Fruit fly (Drosophila melanogaster) whole organism, embryonic: ENCODE measurements around the gene GXIVsPLA2.

Experiments used
- Bgb ChIP-seq: fragments of 200-800 bp; sonication (Bioruptor generic); IDR thresholded peaks from 2 replicates; pipeline ENCODE4 v1.3.6; 2022; ENCODE audit warnings: missing biosample characterization, missing genetic modification characterization; ENCODE audit not compliant: partially characterized antibody
- C15 ChIP-seq: fragments of 200-800 bp; sonication (Bioruptor generic); IDR thresholded peaks from 3 replicates; pipeline ENCODE4 v1.3.6; 2022; ENCODE audit warnings: missing biosample characterization, missing genetic modification characterization
- CG10147 ChIP-seq: fragments of 200-800 bp; sonication (Bioruptor generic); optimal IDR thresholded peaks from 2 replicates; lab custom pipeline; 2019; ENCODE audit warnings: missing biosample characterization, mild to moderate bottlenecking, missing genetic modification characterization, moderate library complexity
- CG10209 ChIP-seq: fragments of 200-800 bp; sonication (Bioruptor generic); optimal IDR thresholded peaks from 3 replicates; lab custom pipeline; 2017; ENCODE audit warnings: missing biosample characterization, mild to moderate bottlenecking, missing genetic modification characterization, missing genetic modification reagents
- CG10543 ChIP-seq: fragments of 200-800 bp; sonication (Bioruptor generic); optimal IDR thresholded peaks from 3 replicates; lab custom pipeline; 2017; ENCODE audit warnings: missing biosample characterization, mild to moderate bottlenecking, missing genetic modification characterization, moderate library complexity
- CG11085 ChIP-seq: fragments of 200-800 bp; sonication (Bioruptor generic); IDR thresholded peaks from 2 replicates; pipeline ENCODE4 v1.3.6; 2022; ENCODE audit warnings: missing biosample characterization, missing genetic modification characterization
- CG11247 ChIP-seq: fragments of 200-800 bp; sonication (Bioruptor generic); IDR thresholded peaks from 2 replicates; pipeline ENCODE4 v1.3.6; 2022; ENCODE audit warnings: missing biosample characterization, missing genetic modification characterization
- CG11723 ChIP-seq: fragments of 200-800 bp; sonication (Bioruptor generic); optimal IDR thresholded peaks from 2 replicates; lab custom pipeline; 2017; ENCODE audit warnings: missing biosample characterization, mild to moderate bottlenecking, missing genetic modification characterization
- CG12769 ChIP-seq: fragments of 200-800 bp; sonication (Bioruptor generic); optimal IDR thresholded peaks from 2 replicates; lab custom pipeline; 2019; ENCODE audit warnings: missing biosample characterization, mild to moderate bottlenecking, missing genetic modification characterization, moderate library complexity
- CG13123 ChIP-seq: fragments of 200-800 bp; sonication (Bioruptor generic); optimal IDR thresholded peaks from 2 replicates; lab custom pipeline; 2016; ENCODE audit warnings: missing biosample characterization, missing genetic modification characterization
- CG13894 ChIP-seq: fragments of 200-800 bp; sonication (Bioruptor generic); optimal IDR thresholded peaks from 3 replicates; lab custom pipeline; 2018; ENCODE audit warnings: missing biosample characterization, mild to moderate bottlenecking, missing genetic modification characterization, moderate library complexity
- CG14014 ChIP-seq: fragments of 200-800 bp; sonication (Bioruptor generic); IDR thresholded peaks from 2 replicates; pipeline ENCODE4 v1.3.6; 2022; ENCODE audit warnings: missing biosample characterization, missing genetic modification characterization
- CG1529 ChIP-seq: fragments of 200-800 bp; sonication (Bioruptor generic); optimal IDR thresholded peaks from 3 replicates; lab custom pipeline; 2018; ENCODE audit warnings: missing biosample characterization, missing genetic modification characterization
- CG17912 ChIP-seq: fragments of 200-800 bp; sonication (Bioruptor generic); optimal IDR thresholded peaks from 2 replicates; lab custom pipeline; 2018; ENCODE audit warnings: missing biosample characterization, mild to moderate bottlenecking, missing genetic modification characterization
- CG1792 ChIP-seq: fragments of 200-800 bp; sonication (Bioruptor generic); optimal IDR thresholded peaks from 2 replicates; lab custom pipeline; 2016; ENCODE audit warnings: missing biosample characterization, missing genetic modification characterization
- CG18764 ChIP-seq: fragments of 200-800 bp; sonication (Bioruptor generic); optimal IDR thresholded peaks from 3 replicates; lab custom pipeline; 2016; ENCODE audit warnings: missing biosample characterization, missing genetic modification characterization
- CG2116 ChIP-seq: fragments of 200-800 bp; sonication (Bioruptor generic); optimal IDR thresholded peaks from 3 replicates; lab custom pipeline; 2018; ENCODE audit warnings: missing biosample characterization, mild to moderate bottlenecking, missing genetic modification characterization
- CG2199 ChIP-seq: fragments of 200-800 bp; sonication (Bioruptor generic); IDR thresholded peaks from 3 replicates; pipeline ENCODE4 v1.3.6; 2022; ENCODE audit warnings: missing biosample characterization, missing genetic modification characterization
- CG32772 ChIP-seq: fragments of 200-800 bp; sonication (Bioruptor generic); IDR thresholded peaks from 2 replicates; pipeline ENCODE4 v1.3.6; 2022; ENCODE audit warnings: missing biosample characterization, missing genetic modification characterization
- CG34224 ChIP-seq: fragments of 200-800 bp; sonication (Bioruptor generic); IDR thresholded peaks from 3 replicates; pipeline ENCODE4 v1.3.6; 2022; ENCODE audit warnings: missing biosample characterization, missing genetic modification characterization; ENCODE audit not compliant: partially characterized antibody
- CG6254 ChIP-seq: fragments of 200-800 bp; sonication (Bioruptor generic); optimal IDR thresholded peaks from 3 replicates; lab custom pipeline; 2017; ENCODE audit warnings: mild to moderate bottlenecking, missing biosample characterization, missing genetic modification reagents, missing genetic modification characterization
- CG6689 ChIP-seq: fragments of 200-800 bp; sonication (Bioruptor generic); IDR thresholded peaks from 2 replicates; pipeline ENCODE4 v1.3.6; 2022; ENCODE audit warnings: missing biosample characterization, missing genetic modification characterization
- CG8089 ChIP-seq: fragments of 200-800 bp; sonication (Bioruptor generic); optimal IDR thresholded peaks from 3 replicates; lab custom pipeline; 2016; ENCODE audit warnings: missing biosample characterization, missing genetic modification characterization
- E2f1 ChIP-seq: fragments of 200-800 bp; sonication (Bioruptor generic); IDR thresholded peaks from 2 replicates; pipeline ENCODE4 v1.3.6; 2022; ENCODE audit warnings: missing biosample characterization, missing genetic modification characterization
- HLH4C ChIP-seq: fragments of 200-800 bp; sonication (Bioruptor generic); IDR thresholded peaks from 3 replicates; pipeline ENCODE4 v1.3.6; 2022; ENCODE audit warnings: missing biosample characterization, missing genetic modification characterization; ENCODE audit not compliant: partially characterized antibody
- Hey ChIP-seq: fragments of 200-800 bp; sonication (Bioruptor generic); optimal IDR thresholded peaks from 3 replicates; lab custom pipeline; 2018; ENCODE audit warnings: missing biosample characterization, mild to moderate bottlenecking, missing genetic modification characterization
- HmgD ChIP-seq: fragments of 200-800 bp; sonication (Bioruptor generic); optimal IDR thresholded peaks from 3 replicates; lab custom pipeline; 2016; ENCODE audit warnings: missing biosample characterization, missing genetic modification characterization
- Pdp1 ChIP-seq, 2 experiments: fragments of 200-800 bp; sonication (Bioruptor generic); optimal IDR thresholded peaks; 3 replicates each; lab custom pipeline; 2016; ENCODE audit warnings: missing biosample characterization in 2 of 2, missing genetic modification characterization in 2 of 2, mild to moderate bottlenecking in 1 of 2, moderate library complexity in 1 of 2
- Tbp ChIP-seq: fragments of >200 bp; optimal IDR thresholded peaks from 2 replicates; lab custom pipeline; 2018; ENCODE audit warnings: missing biosample characterization, missing genetic modification characterization
- al ChIP-seq: fragments of 200-800 bp; sonication (Bioruptor generic); IDR thresholded peaks from 2 replicates; pipeline ENCODE4 v1.3.6; 2022; ENCODE audit warnings: missing biosample characterization, missing genetic modification characterization
- ara ChIP-seq: fragments of 200-800 bp; sonication (Bioruptor generic); IDR thresholded peaks from 2 replicates; pipeline ENCODE4 v1.3.6; 2022; ENCODE audit warnings: missing biosample characterization, missing genetic modification characterization
- btn ChIP-seq: fragments of 200-800 bp; sonication (Bioruptor generic); optimal IDR thresholded peaks from 2 replicates; lab custom pipeline; 2016; ENCODE audit warnings: missing biosample characterization, missing genetic modification characterization
- chm ChIP-seq: fragments of 200-800 bp; sonication (Bioruptor generic); IDR thresholded peaks from 2 replicates; pipeline ENCODE4 v1.3.6; 2022; ENCODE audit warnings: missing biosample characterization, missing genetic modification characterization
- crc ChIP-seq: fragments of 200-800 bp; sonication (Bioruptor generic); optimal IDR thresholded peaks from 2 replicates; lab custom pipeline; 2016; ENCODE audit warnings: missing biosample characterization, missing genetic modification characterization
- crol ChIP-seq: fragments of 200-800 bp; sonication (Bioruptor generic); IDR thresholded peaks from 2 replicates; pipeline ENCODE4 v1.3.6; 2022; ENCODE audit warnings: missing biosample characterization, missing genetic modification characterization
- dimm ChIP-seq: fragments of 200-800 bp; sonication (Bioruptor generic); IDR thresholded peaks from 2 replicates; pipeline ENCODE4 v1.3.6; 2022; ENCODE audit warnings: missing biosample characterization, missing genetic modification characterization
- eve ChIP-seq, 2 experiments: fragments of >200 bp; optimal IDR thresholded peaks; 2 replicates each; lab custom pipeline; 2017; ENCODE audit warnings: missing biosample characterization in 2 of 2, missing genetic modification characterization in 2 of 2
- fd102C ChIP-seq: fragments of 200-800 bp; sonication (Bioruptor generic); optimal IDR thresholded peaks from 2 replicates; lab custom pipeline; 2018; ENCODE audit warnings: missing biosample characterization, mild to moderate bottlenecking, missing genetic modification characterization, moderate library complexity
- gsb-n ChIP-seq: fragments of 200-800 bp; sonication (Bioruptor generic); optimal IDR thresholded peaks from 3 replicates; lab custom pipeline; 2018; ENCODE audit warnings: missing biosample characterization, mild to moderate bottlenecking, missing genetic modification characterization
- klu ChIP-seq: fragments of 200-800 bp; sonication (Bioruptor generic); IDR thresholded peaks from 2 replicates; pipeline ENCODE4 v1.3.6; 2022; ENCODE audit warnings: missing biosample characterization, missing genetic modification characterization
- knrl ChIP-seq: fragments of 200-800 bp; sonication (Bioruptor generic); IDR thresholded peaks from 3 replicates; pipeline ENCODE4 v1.3.6; 2022; ENCODE audit warnings: missing biosample characterization, missing genetic modification characterization; ENCODE audit not compliant: partially characterized antibody
- lab ChIP-seq: fragments of 200-800 bp; sonication (Bioruptor generic); optimal IDR thresholded peaks from 3 replicates; lab custom pipeline; 2017; ENCODE audit warnings: missing biosample characterization, missing genetic modification characterization, mild to moderate bottlenecking, moderate library complexity, missing genetic modification reagents
- lbe ChIP-seq: fragments of 200-800 bp; sonication (Bioruptor generic); optimal IDR thresholded peaks from 2 replicates; lab custom pipeline; 2016; ENCODE audit warnings: missing biosample characterization, mild to moderate bottlenecking, missing genetic modification characterization
- nerfin-2 ChIP-seq: fragments of 200-800 bp; sonication (Bioruptor generic); IDR thresholded peaks from 2 replicates; pipeline ENCODE4 v1.3.6; 2022; ENCODE audit warnings: missing biosample characterization, missing genetic modification characterization; ENCODE audit not compliant: partially characterized antibody
- p53 ChIP-seq: fragments of 200-800 bp; sonication (Bioruptor generic); optimal IDR thresholded peaks from 2 replicates; lab custom pipeline; 2016; ENCODE audit warnings: missing biosample characterization, missing genetic modification characterization
- pb ChIP-seq: fragments of 200-800 bp; sonication (Bioruptor generic); optimal IDR thresholded peaks from 3 replicates; lab custom pipeline; 2016; ENCODE audit warnings: missing biosample characterization, missing genetic modification characterization
- sd ChIP-seq: fragments of 200-800 bp; sonication (Bioruptor generic); optimal IDR thresholded peaks from 3 replicates; lab custom pipeline; 2018; ENCODE audit warnings: missing biosample characterization, mild to moderate bottlenecking, missing genetic modification characterization, moderate library complexity
- tgo ChIP-seq: fragments of 200-800 bp; sonication (Bioruptor generic); IDR thresholded peaks from 3 replicates; pipeline ENCODE4 v1.3.6; 2022; ENCODE audit warnings: missing biosample characterization, missing genetic modification characterization
- unpg ChIP-seq: fragments of 200-800 bp; sonication (Bioruptor generic); optimal IDR thresholded peaks from 3 replicates; lab custom pipeline; 2018; ENCODE audit warnings: missing biosample characterization, mild to moderate bottlenecking, missing genetic modification characterization, moderate library complexity
- wdn ChIP-seq: fragments of 200-800 bp; sonication (Bioruptor generic); IDR thresholded peaks from 2 replicates; pipeline ENCODE4 v1.3.6; 2022; ENCODE audit warnings: missing biosample characterization, missing genetic modification characterization
- zen2 ChIP-seq: fragments of 200-800 bp; sonication (Bioruptor generic); IDR thresholded peaks from 3 replicates; pipeline ENCODE4 v1.3.6; 2022; ENCODE audit warnings: missing biosample characterization, missing genetic modification characterization; ENCODE audit not compliant: partially characterized antibody

GXIVsPLA2 gene

DNA sequence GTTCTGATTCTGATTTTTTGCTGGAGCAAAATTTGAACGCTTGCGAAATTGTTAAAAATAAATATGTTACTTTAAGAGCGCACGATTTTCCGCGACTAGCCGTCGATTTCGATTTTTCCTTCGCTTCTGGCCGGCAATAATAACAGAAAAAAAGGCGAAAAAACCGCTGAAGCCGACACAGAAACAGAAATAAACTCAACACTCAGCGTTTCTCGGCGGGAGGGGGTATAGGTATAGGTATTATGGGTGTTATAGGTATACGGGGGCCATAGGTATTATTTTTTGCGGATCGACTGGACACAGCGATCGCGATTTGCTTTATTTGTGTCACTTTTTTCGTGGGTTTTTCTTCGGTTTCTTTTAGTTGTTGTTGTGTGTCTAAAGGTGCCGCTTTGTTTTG lies 2.6 kb upstream of the GXIVsPLA2 start:
- TF ChIP-seq CG18764 = no peak
- TF ChIP-seq eve (GFP tag; optimal IDR thresholded peaks at IDR 0.05; lab: Kevin White, UChicago) = no peak
- TF ChIP-seq CG2199 = 0 out of 3 replicates have a peak, but pooled peaks have one; percentile 27
- no peak for TF ChIP-seq Tbp (GFP tag; lab: Kevin White, UChicago)
- TF ChIP-seq sd (tag; lab: Kevin White, UChicago) = no peak
- TF ChIP-seq zen2 (GFP tag; lab: Robert Waterston, UW) = no peak
- no peak for TF ChIP-seq wdn (GFP tag; lab: Robert Waterston, UW)
- TF ChIP-seq CG13894 (tag; lab: Kevin White, UChicago) = peak; percentile 2
- no peak for TF ChIP-seq unpg (GFP tag; lab: Kevin White, UChicago)
- no peak for TF ChIP-seq CG2116
- no peak for TF ChIP-seq CG6254 (GFP tag; lab: Kevin White, UChicago)
- no peak for TF ChIP-seq tgo (GFP tag; lab: Robert Waterston, UW)
- TF ChIP-seq al (GFP tag; lab: Robert Waterston, UW) = no peak
- no peak for TF ChIP-seq HLH4C (GFP tag; lab: Robert Waterston, UW)
- TF ChIP-seq gsb-n = no peak
- no peak for TF ChIP-seq CG14014 (GFP tag; lab: Robert Waterston, UW)
- no peak for TF ChIP-seq CG8089 (GFP tag; lab: Kevin White, UChicago)
- TF ChIP-seq CG1529 = no peak
- TF ChIP-seq C15 (GFP tag; lab: Robert Waterston, UW) = 0 out of 3 replicates have a peak, but pooled peaks have one; percentile 10
- no peak for TF ChIP-seq crc (GFP tag; lab: Kevin White, UChicago)
- no peak for TF ChIP-seq dimm (GFP tag; lab: Robert Waterston, UW)
- no peak for TF ChIP-seq CG32772
- TF ChIP-seq Pdp1 (GFP tag; optimal IDR thresholded peaks at IDR 0.05; lab: Kevin White, UChicago) = no peak
- TF ChIP-seq pb (GFP tag; lab: Kevin White, UChicago) = no peak

- TF ChIP-seq CG10209 (GFP tag; lab: Kevin White, UChicago) (no peak), ara (GFP tag; lab: Robert Waterston, UW) (no peak), klu (GFP tag; lab: Robert Waterston, UW) (no peak), chm (GFP tag; lab: Robert Waterston, UW) (0 out of 2 replicates have a peak, but pooled peaks have one; percentile 46), fd102C (GFP tag; lab: Kevin White, UChicago) (no peak), CG34224 (no peak), HLH4C (GFP tag; lab: Robert Waterston, UW) (no peak), crol (GFP tag; lab: Robert Waterston, UW) (peak; percentile 88), HmgD (GFP tag; lab: Kevin White, UChicago) (no peak), lab (GFP tag; lab: Kevin White, UChicago) (peak; percentile 19), CG11723 (GFP tag; lab: Kevin White, UChicago) (no peak), Hey (no peak), E2f1 (GFP tag; lab: Robert Waterston, UW) (0 out of 2 replicates have a peak, but pooled peaks have one; percentile 9), CG17912 (no peak), CG10543 (GFP tag; lab: Kevin White, UChicago) (peak; percentile 30), Bgb (GFP tag; lab: Robert Waterston, UW) (peak; percentile 42; the same call in 1 of the 2 replicates), CG6689 (no peak), nerfin-2 (no peak), knrl (GFP tag; lab: Robert Waterston, UW) (0 out of 3 replicates have a peak, but pooled peaks have one; percentile 14), btn (GFP tag; lab: Kevin White, UChicago) (no peak), p53 (GFP tag; lab: Kevin White, UChicago) (no peak), CG12769 (peak; percentile 82), CG1792 (no peak), CG10147 (GFP tag; lab: Kevin White, UChicago) (no peak), CG13123 (GFP tag; lab: Kevin White, UChicago) (no peak), lbe (GFP tag; lab: Kevin White, UChicago) (no peak), CG11085 (GFP tag; lab: Robert Waterston, UW) (no peak), CG11247 (GFP tag; lab: Robert Waterston, UW) (no peak)
Observed at dm6 chr3L:15952909-15953308, 2.0 kb upstream of the GXIVsPLA2 start.
